Worm (Caenorhabditis elegans): Measurements from ENCODE around the gene srx-136.

DNA sequence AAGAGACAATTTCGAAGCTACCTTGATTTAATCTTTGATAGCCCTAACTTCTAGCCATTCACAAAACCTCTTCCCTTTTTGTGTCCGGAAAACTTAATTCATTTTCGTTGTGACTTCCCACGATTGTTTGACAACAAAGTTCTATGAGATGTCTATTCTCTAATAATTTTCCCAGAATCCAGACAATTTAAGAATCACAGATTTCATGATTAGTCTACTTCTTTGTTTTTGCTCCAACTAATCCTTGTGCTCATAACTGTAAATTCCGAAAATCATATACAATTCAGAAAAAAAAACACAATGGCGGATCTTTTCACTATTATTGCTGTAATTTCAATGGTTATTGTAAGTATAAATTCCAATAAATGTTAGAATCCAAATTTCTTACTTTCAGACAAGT is 5.3 kb downstream of the srx-136 start, which contains the start of gene srx-137:
- TF ChIP-seq F10E7.11 (tag; optimal IDR thresholded peaks at IDR 0.05) (no peak), B0035.1 (tag; optimal IDR thresholded peaks at IDR 0.05) (no peak), F57C9.4 (tag; optimal IDR thresholded peaks at IDR 0.05) (no peak), nfya-2 (GFP tag; IDR thresholded peaks at IDR 0.05) (no peak), nfyb-1 (GFP tag; IDR thresholded peaks at IDR 0.05) (no peak), gei-17 (GFP tag; optimal IDR thresholded peaks at IDR 0.05) (no peak), nfya-1 (tag; optimal IDR thresholded peaks at IDR 0.05; ENCODE audit: borderline replicate concordance, insufficient read depth) (no peak), ama-1 (optimal IDR thresholded peaks at IDR 0.05) (no peak), ama-1 (GFP tag; optimal IDR thresholded peaks at IDR 0.05) (no peak), aptf-3 (GFP tag; IDR thresholded peaks at IDR 0.05) (no peak), F33H1.4 (GFP tag; IDR thresholded peaks at IDR 0.05) (no peak), F57A8.1 (GFP tag; optimal IDR thresholded peaks at IDR 0.05) (no peak), sdz-38 (tag; optimal IDR thresholded peaks at IDR 0.05) (no peak), unc-130 (GFP tag; optimal IDR thresholded peaks at IDR 0.05) (no peak)
